Worm (Caenorhabditis elegans) whole organism, L4 larva: Measurements from ENCODE around the gene srd-40.

ENCODE experiments used
- D1046.2 ChIP-seq: fragments of 200-800 bp; sonication (Bioruptor generic); IDR thresholded peaks from 2 replicates; pipeline ENCODE4 v1.3.6; 2022; ENCODE audit warnings: missing genetic modification characterization, missing compliant biosample characterization
- F44E2.7 ChIP-seq: fragments of 200-800 bp; sonication (Bioruptor generic); IDR thresholded peaks from 2 replicates; pipeline ENCODE4 v2.1.2; 2022; ENCODE audit warnings: missing genetic modification characterization, missing compliant biosample characterization
- F49E8.2 ChIP-seq: sonication (generic microtip); optimal IDR thresholded peaks from 2 replicates; lab custom pipeline; 2016; ENCODE audit warnings: missing compliant biosample characterization, mild to moderate bottlenecking, missing genetic modification characterization, borderline replicate concordance
- T26A8.4 ChIP-seq: fragments of 200-800 bp; sonication (Bioruptor generic); IDR thresholded peaks from 2 replicates; pipeline ENCODE4 v1.3.6; 2022; ENCODE audit warnings: missing genetic modification characterization, missing compliant biosample characterization
- Y105C5A.15 ChIP-seq: fragments of 200-800 bp; sonication (Bioruptor generic); IDR thresholded peaks from 2 replicates; pipeline ENCODE4 v1.3.6; 2022; ENCODE audit warnings: missing genetic modification characterization, missing compliant biosample characterization
- ZK546.5 ChIP-seq, 2 experiments: sonication (generic microtip); optimal IDR thresholded peaks; 2 replicates each; lab custom pipeline; 2017; ENCODE audit warnings: missing biosample characterization in 2 of 2, missing genetic modification characterization in 2 of 2
- aha-1 ChIP-seq: fragments of 150-350 bp; peaks from one replicate; lab custom pipeline; 2014; ENCODE audit warnings: missing biosample characterization, missing genetic modification characterization
- aly-2 ChIP-seq: sonication (generic microtip); optimal IDR thresholded peaks from 2 replicates; lab custom pipeline; 2018; ENCODE audit warnings: missing biosample characterization, missing genetic modification characterization
- ama-1 ChIP-seq: fragments of 150-350 bp; optimal IDR thresholded peaks from 2 replicates; lab custom pipeline; 2014; ENCODE audit warnings: inconsistent platforms, mixed read lengths
- arid-1 ChIP-seq: fragments of 200-800 bp; sonication (Bioruptor generic); conservative IDR thresholded peaks from 2 replicates; pipeline ENCODE4 v1.3.6; 2022; ENCODE audit warnings: missing genetic modification reagents, missing genetic modification characterization, missing compliant biosample characterization
- attf-4 ChIP-seq: sonication (generic microtip); optimal IDR thresholded peaks from 3 replicates; lab custom pipeline; 2017; ENCODE audit warnings: missing biosample characterization, missing genetic modification characterization
- ceh-32 ChIP-seq: sonication (generic microtip); optimal IDR thresholded peaks from 2 replicates; lab custom pipeline; 2016; ENCODE audit warnings: mild to moderate bottlenecking, missing genetic modification characterization, missing compliant biosample characterization; ENCODE audit not compliant: poor library complexity
- ces-1 ChIP-seq: fragments of 150-350 bp; sonication (generic microtip); optimal IDR thresholded peaks from 4 replicates; lab custom pipeline; 2014; ENCODE audit warnings: missing biosample characterization, missing genetic modification reagents, missing genetic modification characterization
- cey-2 ChIP-seq: sonication (generic microtip); optimal IDR thresholded peaks from 3 replicates; lab custom pipeline; 2017; ENCODE audit warnings: missing genetic modification characterization, mild to moderate bottlenecking, missing compliant biosample characterization, antibody characterized with exemption, borderline replicate concordance; ENCODE audit not compliant: insufficient read depth
- daf-8 ChIP-seq: fragments of 200-800 bp; sonication (Bioruptor generic); IDR thresholded peaks from 2 replicates; pipeline ENCODE4 v1.3.6; 2022; ENCODE audit warnings: missing genetic modification characterization, missing compliant biosample characterization
- egl-27 ChIP-seq: sonication (generic microtip); optimal IDR thresholded peaks from 3 replicates; lab custom pipeline; 2017; ENCODE audit warnings: missing biosample characterization, missing genetic modification reagents, missing genetic modification characterization
- fos-1 ChIP-seq: fragments of 150-350 bp; optimal IDR thresholded peaks from 2 replicates; lab custom pipeline; 2014; ENCODE audit warnings: missing biosample characterization, missing genetic modification characterization
- hlh-30 ChIP-seq: sonication (generic microtip); optimal IDR thresholded peaks from 2 replicates; lab custom pipeline; 2017; ENCODE audit warnings: antibody characterized with exemption, mild to moderate bottlenecking, missing genetic modification characterization, missing compliant biosample characterization; ENCODE audit not compliant: insufficient read depth
- jun-1 ChIP-seq: fragments of 150-350 bp; optimal IDR thresholded peaks from 2 replicates; lab custom pipeline; 2014; ENCODE audit warnings: missing biosample characterization, missing genetic modification reagents, missing genetic modification characterization
- lin-39 ChIP-seq: fragments of 150-350 bp; optimal IDR thresholded peaks from 2 replicates; lab custom pipeline; 2014; ENCODE audit warnings: missing biosample characterization, missing genetic modification reagents, missing genetic modification characterization
- madf-5 ChIP-seq, 2 experiments: fragments of 200-800 bp; sonication (Bioruptor generic); IDR thresholded peaks; 2 replicates each; pipeline ENCODE4 v1.3.6; 2022; ENCODE audit warnings: missing compliant biosample characterization in 2 of 2, missing genetic modification characterization in 2 of 2
- mdt-29 ChIP-seq: fragments of 200-800 bp; sonication (Bioruptor generic); IDR thresholded peaks from 2 replicates; pipeline ENCODE4 v1.3.6; 2022; ENCODE audit warnings: missing genetic modification reagents, missing genetic modification characterization, missing compliant biosample characterization
- mxl-2 ChIP-seq: fragments of 200-800 bp; sonication (Bioruptor generic); conservative IDR thresholded peaks from 2 replicates; pipeline ENCODE4 v1.3.6; 2022; ENCODE audit warnings: missing genetic modification reagents, missing genetic modification characterization, missing compliant biosample characterization
- nhr-102 ChIP-seq: sonication (generic microtip); optimal IDR thresholded peaks from 2 replicates; lab custom pipeline; 2016; ENCODE audit warnings: mild to moderate bottlenecking, missing genetic modification characterization, moderate library complexity, missing compliant biosample characterization
- nhr-11 ChIP-seq: fragments of 150-350 bp; optimal IDR thresholded peaks from 2 replicates; lab custom pipeline; 2014; ENCODE audit warnings: missing biosample characterization, missing genetic modification characterization
- nhr-111 ChIP-seq: fragments of 200-800 bp; sonication (Bioruptor generic); optimal IDR thresholded peaks from 2 replicates; lab custom pipeline; 2018; ENCODE audit warnings: mild to moderate bottlenecking, missing genetic modification characterization, missing compliant biosample characterization
- nhr-237 ChIP-seq: sonication (generic microtip); optimal IDR thresholded peaks from 2 replicates; lab custom pipeline; 2017; ENCODE audit warnings: missing biosample characterization, missing genetic modification characterization
- nhr-28 ChIP-seq: fragments of 150-350 bp; optimal IDR thresholded peaks from 2 replicates; lab custom pipeline; 2014; ENCODE audit warnings: missing biosample characterization, missing genetic modification characterization
- nhr-41 ChIP-seq: fragments of 200-800 bp; sonication (Bioruptor generic); IDR thresholded peaks from 2 replicates; pipeline ENCODE4 v1.3.6; 2022; ENCODE audit warnings: missing genetic modification reagents, missing genetic modification characterization, missing compliant biosample characterization
- nhr-48 ChIP-seq: sonication (generic microtip); optimal IDR thresholded peaks from 2 replicates; lab custom pipeline; 2016; ENCODE audit warnings: mild to moderate bottlenecking, missing genetic modification characterization, missing compliant biosample characterization
- php-3 ChIP-seq: fragments of 200-800 bp; sonication (Bioruptor generic); IDR thresholded peaks from 2 replicates; pipeline ENCODE4 v1.3.6; 2022; ENCODE audit warnings: missing genetic modification reagents, missing genetic modification characterization, missing compliant biosample characterization
- pqm-1 ChIP-seq: sonication (generic microtip); optimal IDR thresholded peaks from 2 replicates; lab custom pipeline; 2017; ENCODE audit warnings: missing biosample characterization, missing genetic modification characterization
- set-16 ChIP-seq: fragments of 200-800 bp; sonication (Bioruptor generic); IDR thresholded peaks from 2 replicates; pipeline ENCODE4 v1.3.6; 2022; ENCODE audit warnings: missing genetic modification reagents, missing genetic modification characterization, missing compliant biosample characterization
- skn-1 ChIP-seq: fragments of 150-350 bp; optimal IDR thresholded peaks from 2 replicates; lab custom pipeline; 2014; ENCODE audit warnings: missing biosample characterization, missing genetic modification characterization
- snpc-1.2 ChIP-seq: fragments of 200-800 bp; sonication (Bioruptor generic); IDR thresholded peaks from 2 replicates; pipeline ENCODE4 v1.3.6; 2022; ENCODE audit warnings: missing genetic modification reagents, missing genetic modification characterization, missing compliant biosample characterization
- snpc-4 ChIP-seq: fragments of 150-350 bp; optimal IDR thresholded peaks from 2 replicates; lab custom pipeline; 2014; ENCODE audit warnings: missing biosample characterization, missing genetic modification characterization
- spr-1 ChIP-seq: sonication (generic microtip); optimal IDR thresholded peaks from 2 replicates; lab custom pipeline; 2016; ENCODE audit warnings: mild to moderate bottlenecking, missing genetic modification characterization, missing compliant biosample characterization
- tra-1 ChIP-seq: fragments of 200-800 bp; sonication (Bioruptor generic); IDR thresholded peaks from 2 replicates; pipeline ENCODE4 v1.3.6; 2022; ENCODE audit warnings: missing genetic modification reagents, missing genetic modification characterization, missing compliant biosample characterization
- unc-130 ChIP-seq: sonication (generic microtip); optimal IDR thresholded peaks from 2 replicates; lab custom pipeline; 2016; ENCODE audit warnings: missing genetic modification reagents, missing genetic modification characterization, missing compliant biosample characterization
- unc-62 ChIP-seq, 3 experiments: fragments of 150-350 bp in 1 of 3; sonication (generic microtip); optimal IDR thresholded peaks in 2 of 3; peaks in 1 of 3; 1 replicate in 1 of 3; 2 replicates in 2 of 3; lab custom pipeline; 2014 to 2017; ENCODE audit warnings: missing biosample characterization in 3 of 3, missing genetic modification characterization in 3 of 3, missing genetic modification reagents in 3 of 3, missing genotype in 1 of 3
- zag-1 ChIP-seq: fragments of 150-350 bp; optimal IDR thresholded peaks from 2 replicates; lab custom pipeline; 2014; ENCODE audit warnings: missing biosample characterization, missing genetic modification characterization
- zfp-2 ChIP-seq: sonication (generic microtip); optimal IDR thresholded peaks from 2 replicates; lab custom pipeline; 2016; ENCODE audit warnings: mild to moderate bottlenecking, missing genetic modification characterization, missing compliant biosample characterization
- ztf-7 ChIP-seq: fragments of 150-350 bp; optimal IDR thresholded peaks from 2 replicates; lab custom pipeline; 2014; ENCODE audit warnings: missing biosample characterization, missing genetic modification characterization

srd-40 gene

DNA sequence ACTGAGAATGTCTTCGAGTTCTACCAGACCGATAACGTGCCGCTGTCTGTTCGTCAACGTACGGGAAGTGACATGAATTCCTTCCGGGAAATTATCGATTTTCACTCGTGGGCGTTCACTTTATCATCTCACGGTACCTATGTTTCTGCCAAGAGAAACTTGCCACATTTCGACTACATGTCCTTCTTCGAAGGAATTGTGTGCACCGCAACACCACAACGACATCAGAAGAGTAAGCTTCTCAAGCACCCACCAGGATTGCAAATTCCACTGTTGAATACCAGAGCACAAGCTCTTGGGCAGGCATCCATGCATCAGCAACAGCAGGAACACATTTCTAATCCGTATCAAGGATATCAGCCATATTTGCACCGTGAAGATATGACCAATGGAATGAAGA lies 39.4 kb upstream of the srd-40 start:
- no peak for TF ChIP-seq daf-8 (GFP tag; lab: Robert Waterston, UW)
- TF ChIP-seq zfp-2 (tag; lab: Kevin White, UChicago): no peak
- peak in 1 of 2 experiments; percentile 91 for TF ChIP-seq unc-62 (GFP tag; optimal IDR thresholded peaks at IDR 0.05 in 1 of 2; lab: Kevin White, UChicago)
- TF ChIP-seq unc-62 (tag; optimal IDR thresholded peaks at IDR 0.05; lab: Kevin White, UChicago): no peak
- TF ChIP-seq madf-5 (GFP tag; IDR thresholded peaks at IDR 0.05; lab: Robert Waterston, UW): no peak
- TF ChIP-seq php-3 (GFP tag; lab: Robert Waterston, UW): no peak
- TF ChIP-seq aha-1 (tag; lab: Kevin White, UChicago): peak; percentile 63

DNA sequence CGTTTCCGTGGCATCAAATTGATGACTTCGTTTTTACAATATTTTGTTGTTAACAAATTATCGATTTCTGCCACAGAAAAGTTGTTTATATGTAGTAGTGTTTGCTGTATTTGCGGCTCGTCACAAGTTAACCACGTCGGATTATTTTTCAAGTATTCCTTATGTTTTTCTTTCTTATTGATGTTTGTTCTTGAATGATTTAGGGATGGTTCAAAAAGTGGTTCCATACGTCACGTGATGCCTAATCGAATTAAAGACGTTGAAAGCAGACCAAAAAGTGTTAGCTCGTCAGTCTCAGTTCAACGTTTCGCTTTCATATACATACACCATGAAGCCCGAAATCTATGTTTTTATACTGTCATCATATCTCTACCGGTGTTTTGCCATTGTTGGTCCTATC lies 38.0 kb upstream of the srd-40 start, which contains the start of gene lips-2:
TSS of gene lips-2 (plus strand) at position 301 of the 400 bp plus-strand sequence.
- TF ChIP-seq nhr-28 (tag; lab: Kevin White, UChicago) (no peak), zfp-2 (tag; lab: Kevin White, UChicago) (no peak), ztf-7 (no peak), nhr-111 (GFP tag; lab: Kevin White, UChicago) (no peak), Y105C5A.15 (GFP tag; lab: Robert Waterston, UW) (no peak), attf-4 (no peak), aly-2 (no peak), spr-1 (tag; lab: Kevin White, UChicago) (no peak), ZK546.5 (tag; optimal IDR thresholded peaks at IDR 0.05; lab: Kevin White, UChicago) (no peak), snpc-4 (tag; lab: Kevin White, UChicago) (no peak), unc-130 (GFP tag; lab: Kevin White, UChicago) (no peak), fos-1 (tag; lab: Kevin White, UChicago) (no peak), pqm-1 (tag; lab: Kevin White, UChicago) (no peak), D1046.2 (GFP tag; lab: Robert Waterston, UW) (no peak), ceh-32 (tag; lab: Kevin White, UChicago) (no peak), daf-8 (GFP tag; lab: Robert Waterston, UW) (no peak), set-16 (GFP tag; lab: Robert Waterston, UW) (no peak), nhr-237 (tag; lab: Kevin White, UChicago) (no peak), unc-62 (GFP tag; optimal IDR thresholded peaks at IDR 0.05 in 1 of 2; lab: Kevin White, UChicago) (no peak), unc-62 (tag; optimal IDR thresholded peaks at IDR 0.05; lab: Kevin White, UChicago) (no peak), F49E8.2 (no peak)

DNA sequence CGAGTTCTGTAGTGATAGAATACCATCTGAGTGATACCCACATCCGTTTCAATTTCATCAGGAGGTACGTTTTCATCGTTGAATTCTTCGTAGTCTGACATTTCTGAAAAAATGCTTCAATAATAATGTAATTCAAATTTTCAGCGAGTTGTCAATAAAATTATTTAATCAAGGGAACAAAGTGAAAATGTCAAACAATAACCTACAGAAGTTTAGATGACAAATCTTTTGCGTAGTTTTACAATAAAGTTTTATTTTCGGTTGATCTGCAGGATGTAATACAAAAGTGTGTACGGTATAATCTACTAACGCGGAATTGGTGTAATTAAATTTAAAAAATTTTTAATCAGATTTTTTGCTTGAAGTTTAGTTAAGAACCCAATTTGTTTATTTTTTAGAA lies 35.3 kb upstream of the srd-40 start, which contains the start of gene C04B4.5:
TSS of gene C04B4.5 (minus strand) at position 101 of the 400 bp plus-strand sequence.
- no peak for TF ChIP-seq nhr-41
- no peak for TF ChIP-seq tra-1 (GFP tag; lab: Robert Waterston, UW)
- TF ChIP-seq mxl-2 (GFP tag; lab: Robert Waterston, UW): no peak
- no peak for TF ChIP-seq set-16 (GFP tag; lab: Robert Waterston, UW)
- no peak for TF ChIP-seq nhr-11 (tag; lab: Kevin White, UChicago)
- TF ChIP-seq ztf-7: no peak
- TF ChIP-seq ama-1 (lab: Kevin White, UChicago): no peak
- no peak for TF ChIP-seq ces-1 (GFP tag; lab: Kevin White, UChicago)
- no peak for TF ChIP-seq ZK546.5 (tag; optimal IDR thresholded peaks at IDR 0.05; lab: Kevin White, UChicago)
- no peak for TF ChIP-seq snpc-1.2 (GFP tag; lab: Robert Waterston, UW)
- TF ChIP-seq attf-4: no peak
- TF ChIP-seq nhr-237 (tag; lab: Kevin White, UChicago): no peak
- TF ChIP-seq snpc-4 (tag; lab: Kevin White, UChicago): no peak
- TF ChIP-seq egl-27 (tag; lab: Kevin White, UChicago): no peak
- no peak for TF ChIP-seq cey-2 (tag; lab: Kevin White, UChicago)
- no peak for TF ChIP-seq nhr-102 (tag; lab: Kevin White, UChicago)
- TF ChIP-seq skn-1 (tag; lab: Kevin White, UChicago): no peak

DNA sequence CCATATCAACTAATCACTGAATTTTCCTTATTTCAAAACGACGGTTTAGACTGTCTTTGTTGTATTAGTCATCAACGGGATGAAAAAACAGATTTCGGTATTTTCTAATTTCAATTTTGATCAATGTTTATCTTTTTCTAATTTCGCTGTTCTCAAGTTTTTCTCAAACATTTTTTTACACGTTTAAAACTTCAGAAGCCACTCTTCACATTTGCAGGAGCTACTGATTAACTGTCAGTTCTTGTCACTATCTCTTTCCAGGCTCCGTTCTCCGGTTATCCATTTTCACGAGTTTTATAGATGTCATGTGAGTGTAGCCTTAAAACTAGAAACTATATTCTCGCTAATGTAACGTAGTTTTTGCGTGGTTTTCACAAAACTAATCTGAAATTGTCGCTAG lies 33.0 kb upstream of the srd-40 start, which contains the start of gene C04B4.4:
TSS of gene C04B4.4 (plus strand) at position 301 of the 400 bp plus-strand sequence.
- no peak for TF ChIP-seq F44E2.7 (GFP tag; lab: Robert Waterston, UW)
- TF ChIP-seq mdt-29: no peak
- TF ChIP-seq spr-1 (tag; lab: Kevin White, UChicago): no peak
- no peak for TF ChIP-seq arid-1 (GFP tag; lab: Robert Waterston, UW)
- TF ChIP-seq jun-1 (tag; lab: Kevin White, UChicago): no peak
- no peak for TF ChIP-seq hlh-30 (tag; lab: Kevin White, UChicago)
- TF ChIP-seq nhr-111 (GFP tag; lab: Kevin White, UChicago): no peak
- TF ChIP-seq lin-39: no peak
- TF ChIP-seq zag-1: no peak
- no peak for TF ChIP-seq T26A8.4 (GFP tag; lab: Robert Waterston, UW)
- no peak for TF ChIP-seq egl-27 (tag; lab: Kevin White, UChicago)
- no peak for TF ChIP-seq nhr-48
- TF ChIP-seq, all 104 proteins: peak for 0
